Worm (Caenorhabditis elegans): ENCODE measurements around the gene D1053.2.

D1053.2 gene

ce11 chrX:11696696-11697095 lies 31.3 kb upstream of the D1053.2 start, which contains the start of gene C44C10.12:
TSS of gene C44C10.12 (plus strand) at chrX:11696996.
- no peak for TF ChIP-seq snpc-4 (tag; optimal IDR thresholded peaks at IDR 0.05)
- TF ChIP-seq nfya-1 (tag; optimal IDR thresholded peaks at IDR 0.05; ENCODE audit: insufficient read depth) = no peak
- TF ChIP-seq nhr-43 (tag; optimal IDR thresholded peaks at IDR 0.05; ENCODE audit: poor library complexity, severe bottlenecking) = no peak
- TF ChIP-seq jun-1 (tag; optimal IDR thresholded peaks at IDR 0.05) = no peak
- TF ChIP-seq ceh-82 (tag; optimal IDR thresholded peaks at IDR 0.05) = no peak
- TF ChIP-seq skn-1 (tag; optimal IDR thresholded peaks at IDR 0.05) = no peak
- TF ChIP-seq elt-2 (tag; optimal IDR thresholded peaks at IDR 0.05) = no peak
- no peak for TF ChIP-seq hmg-11 (tag; optimal IDR thresholded peaks at IDR 0.05)
- no peak for TF ChIP-seq nhr-12 (tag; optimal IDR thresholded peaks at IDR 0.05)
- no peak for TF ChIP-seq mdl-1 (tag; optimal IDR thresholded peaks at IDR 0.05)
- no peak for TF ChIP-seq unc-39 (tag; optimal IDR thresholded peaks at IDR 0.05)
- no peak for TF ChIP-seq nhr-67 (tag; optimal IDR thresholded peaks at IDR 0.05)
- no peak for TF ChIP-seq unc-62 (GFP tag; optimal IDR thresholded peaks at IDR 0.05)
- no peak for TF ChIP-seq nhr-77 (tag; optimal IDR thresholded peaks at IDR 0.05)
- no peak for TF ChIP-seq ceh-28 (tag; optimal IDR thresholded peaks at IDR 0.05)
- TF ChIP-seq ama-1 (optimal IDR thresholded peaks at IDR 0.05) = no peak
- no peak for TF ChIP-seq fkh-2 (tag; optimal IDR thresholded peaks at IDR 0.05)
- no peak for TF ChIP-seq ztf-4 (tag; optimal IDR thresholded peaks at IDR 0.05)
- no peak for TF ChIP-seq ceh-9 (tag; optimal IDR thresholded peaks at IDR 0.05)
- TF ChIP-seq nhr-23 (tag; optimal IDR thresholded peaks at IDR 0.05) = no peak

ce11 chrX:11700263-11700662 lies 27.7 kb upstream of the D1053.2 start, which contains the start of gene C44C10.15:
TSS of gene C44C10.15 (minus strand) at chrX:11700363.
- TF ChIP-seq egl-5 (tag; optimal IDR thresholded peaks at IDR 0.05) (no peak), nhr-25 (tag; optimal IDR thresholded peaks at IDR 0.05) (no peak), fkh-2 (tag; optimal IDR thresholded peaks at IDR 0.05) (no peak), ZK546.5 (tag; optimal IDR thresholded peaks at IDR 0.05) (no peak), nhr-67 (tag; optimal IDR thresholded peaks at IDR 0.05) (no peak), eor-1 (tag; optimal IDR thresholded peaks at IDR 0.05) (no peak), mml-1 (tag; optimal IDR thresholded peaks at IDR 0.05) (no peak), nhr-28 (tag; optimal IDR thresholded peaks at IDR 0.05) (no peak), ceh-28 (tag; optimal IDR thresholded peaks at IDR 0.05) (no peak)

- TF ChIP-seq R02D3.7 (tag; optimal IDR thresholded peaks at IDR 0.05) (no peak), fkh-10 (GFP tag; optimal IDR thresholded peaks at IDR 0.05) (no peak), jun-1 (tag; optimal IDR thresholded peaks at IDR 0.05) (no peak)
Measured at ce11 chrX:11702236-11702635, 25.7 kb upstream of the D1053.2 start, which contains the start of gene C44C10.3. TSS of gene C44C10.3 (plus strand) at chrX:11702536.

- TF ChIP-seq elt-2 (tag; optimal IDR thresholded peaks at IDR 0.05) = peak; percentile 81
- peak; percentile 39 for TF ChIP-seq lin-39 (tag; optimal IDR thresholded peaks at IDR 0.05)
- no peak for TF ChIP-seq pha-4 (tag; optimal IDR thresholded peaks at IDR 0.05)
- peak; percentile 87 for TF ChIP-seq pqm-1 (tag; optimal IDR thresholded peaks at IDR 0.05)
- no peak for TF ChIP-seq daf-12 (tag; optimal IDR thresholded peaks at IDR 0.05)
- peak; percentile 49 for TF ChIP-seq nhr-25 (tag; optimal IDR thresholded peaks at IDR 0.05)
- peak; percentile 33 for TF ChIP-seq nhr-23 (tag; optimal IDR thresholded peaks at IDR 0.05)
- TF ChIP-seq jun-1 (tag; optimal IDR thresholded peaks at IDR 0.05) = peak; percentile 58
- TF ChIP-seq hmg-11 (tag; optimal IDR thresholded peaks at IDR 0.05) = peak; percentile 15
- no peak for TF ChIP-seq mdl-1 (tag; optimal IDR thresholded peaks at IDR 0.05)
- TF ChIP-seq nfya-1 (tag; optimal IDR thresholded peaks at IDR 0.05; ENCODE audit: insufficient read depth) = peak; percentile 65
- peak; percentile 17 for TF ChIP-seq egl-27 (tag; optimal IDR thresholded peaks at IDR 0.05)
Measured at ce11 chrX:11710229-11710628, 17.7 kb upstream of the D1053.2 start, which contains the start of gene C44C10.11. TSS of gene C44C10.11 (minus strand) at chrX:11710343.

ce11 chrX:11711437-11712080 lies 16.4 kb upstream of the D1053.2 start:
- TF ChIP-seq nhr-237 (tag; optimal IDR thresholded peaks at IDR 0.05) (no peak), ceh-16 (tag; optimal IDR thresholded peaks at IDR 0.05) (no peak)

Data from whole organism, L3 larva.